Worm (Caenorhabditis elegans) whole organism, L3 larva: ENCODE measurements around the gene C27D8.4.
A peak's percentile ranks its signal among the peaks of the same experiment; 100 is the strongest.

Experiments used
- ZK546.5 ChIP-seq: sonication (generic microtip); optimal IDR thresholded peaks from 2 replicates; lab custom pipeline; 2017; ENCODE audit warnings: missing biosample characterization, missing genetic modification characterization
- aly-2 ChIP-seq: fragments of 150-350 bp; optimal IDR thresholded peaks from 2 replicates; lab custom pipeline; 2014; ENCODE audit warnings: missing biosample characterization, missing genetic modification characterization
- ceh-82 ChIP-seq: fragments of 150-350 bp; optimal IDR thresholded peaks from 2 replicates; lab custom pipeline; 2014; ENCODE audit warnings: missing biosample characterization, missing genetic modification characterization
- elt-1 ChIP-seq: fragments of 150-350 bp; optimal IDR thresholded peaks from 2 replicates; lab custom pipeline; 2014; ENCODE audit warnings: missing biosample characterization, missing genetic modification characterization
- elt-2 ChIP-seq: sonication (generic microtip); optimal IDR thresholded peaks from 2 replicates; lab custom pipeline; 2016; ENCODE audit warnings: missing genetic modification reagents, mild to moderate bottlenecking, missing genetic modification characterization, missing compliant biosample characterization
- eor-1 ChIP-seq, 2 experiments: fragments of 150-350 bp; optimal IDR thresholded peaks; 2 replicates each; lab custom pipeline; 2014 to 2018; ENCODE audit warnings: missing biosample characterization in 2 of 2, missing genetic modification characterization in 2 of 2
- fkh-2 ChIP-seq: fragments of 150-350 bp; optimal IDR thresholded peaks from 2 replicates; lab custom pipeline; 2014; ENCODE audit warnings: missing biosample characterization, missing genetic modification reagents, missing genetic modification characterization
- hmg-11 ChIP-seq: sonication (generic microtip); optimal IDR thresholded peaks from 2 replicates; lab custom pipeline; 2016; ENCODE audit warnings: missing genetic modification characterization, missing compliant biosample characterization
- lin-39 ChIP-seq: fragments of 150-350 bp; optimal IDR thresholded peaks from 2 replicates; lab custom pipeline; 2018; ENCODE audit warnings: missing biosample characterization, missing genetic modification reagents, missing genetic modification characterization
- lsy-12 ChIP-seq: sonication (generic microtip); optimal IDR thresholded peaks from 2 replicates; lab custom pipeline; 2016; ENCODE audit warnings: mild to moderate bottlenecking, missing genetic modification characterization, missing compliant biosample characterization
- mdl-1 ChIP-seq: fragments of 150-350 bp; optimal IDR thresholded peaks from 2 replicates; lab custom pipeline; 2014; ENCODE audit warnings: missing biosample characterization, missing genetic modification characterization
- nfya-1 ChIP-seq: sonication (generic microtip); optimal IDR thresholded peaks from 2 replicates; lab custom pipeline; 2017; ENCODE audit warnings: missing genetic modification characterization, mild to moderate bottlenecking, missing compliant biosample characterization, antibody characterized with exemption, moderate library complexity; ENCODE audit not compliant: insufficient read depth
- nhr-11 ChIP-seq: fragments of 150-350 bp; optimal IDR thresholded peaks from 2 replicates; lab custom pipeline; 2014; ENCODE audit warnings: missing biosample characterization, missing genetic modification characterization
- nhr-23 ChIP-seq: fragments of 150-350 bp; optimal IDR thresholded peaks from 2 replicates; lab custom pipeline; 2014; ENCODE audit warnings: missing biosample characterization, missing genetic modification reagents, missing genetic modification characterization
- nhr-237 ChIP-seq: fragments of 150-350 bp; optimal IDR thresholded peaks from 2 replicates; lab custom pipeline; 2014; ENCODE audit warnings: missing biosample characterization, missing genetic modification characterization
- nhr-43 ChIP-seq: sonication (generic microtip); optimal IDR thresholded peaks from 2 replicates; lab custom pipeline; 2016; ENCODE audit warnings: mild to moderate bottlenecking, missing genetic modification characterization, missing compliant biosample characterization; ENCODE audit not compliant: poor library complexity, severe bottlenecking
- nhr-76 ChIP-seq: fragments of 150-350 bp; sonication (generic microtip); optimal IDR thresholded peaks from 5 replicates; lab custom pipeline; 2014; ENCODE audit warnings: missing biosample characterization, missing genetic modification characterization
- nhr-77 ChIP-seq: fragments of 150-350 bp; optimal IDR thresholded peaks from 2 replicates; lab custom pipeline; 2014; ENCODE audit warnings: missing biosample characterization, missing genetic modification characterization
- pqm-1 ChIP-seq: fragments of 150-350 bp; optimal IDR thresholded peaks from 2 replicates; lab custom pipeline; 2017; ENCODE audit warnings: missing biosample characterization, missing genetic modification characterization, inconsistent platforms
- sea-2 ChIP-seq: fragments of 150-350 bp; sonication (generic microtip); optimal IDR thresholded peaks from 4 replicates; lab custom pipeline; 2014; ENCODE audit warnings: missing biosample characterization, missing genetic modification reagents, missing genetic modification characterization
- snpc-4 ChIP-seq: fragments of 150-350 bp; optimal IDR thresholded peaks from 2 replicates; lab custom pipeline; 2014; ENCODE audit warnings: missing biosample characterization, missing genetic modification characterization
- tbx-2 ChIP-seq: sonication (generic microtip); optimal IDR thresholded peaks from 2 replicates; lab custom pipeline; 2016; ENCODE audit warnings: mild to moderate bottlenecking, missing genetic modification characterization, missing compliant biosample characterization
- unc-39 ChIP-seq: sonication (generic microtip); optimal IDR thresholded peaks from 4 replicates; lab custom pipeline; 2017; ENCODE audit warnings: missing biosample characterization, missing genetic modification characterization
- ztf-11 ChIP-seq: fragments of 150-350 bp; optimal IDR thresholded peaks from 2 replicates; lab custom pipeline; 2014; ENCODE audit warnings: missing biosample characterization, missing genetic modification characterization
- ztf-4 ChIP-seq: fragments of 150-350 bp; optimal IDR thresholded peaks from 2 replicates; lab custom pipeline; 2014; ENCODE audit warnings: missing biosample characterization, missing genetic modification characterization

The C27D8.4 gene

DNA sequence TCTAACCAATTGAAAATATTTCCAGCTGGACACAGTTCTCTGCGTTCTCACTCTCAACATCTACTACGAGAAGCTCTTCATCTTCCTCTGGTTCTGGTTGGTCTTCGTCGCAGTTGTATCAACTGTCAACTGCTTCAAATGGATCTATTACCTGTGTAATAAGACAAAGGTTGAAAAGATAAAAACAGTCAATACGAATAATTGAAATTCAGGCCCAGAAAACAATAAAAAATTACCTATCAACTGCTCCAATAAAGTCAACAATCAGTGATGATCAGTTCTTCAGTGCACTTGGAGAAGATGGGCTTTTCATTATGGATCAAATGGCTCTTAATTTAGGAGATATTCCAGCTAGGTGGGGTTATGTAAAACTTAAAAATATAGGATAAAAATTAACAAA is 44.8 kb downstream of the C27D8.4 start:
- TF ChIP-seq lin-39 (tag; lab: Kevin White, UChicago) (no peak), ztf-11 (tag; lab: Kevin White, UChicago) (no peak), hmg-11 (tag; lab: Kevin White, UChicago) (no peak), unc-39 (tag; lab: Kevin White, UChicago) (no peak), nhr-77 (tag; lab: Kevin White, UChicago) (no peak), nhr-76 (tag; lab: Kevin White, UChicago) (no peak), ceh-82 (tag; lab: Kevin White, UChicago) (no peak), nhr-23 (no peak), nhr-11 (tag; lab: Kevin White, UChicago) (no peak), fkh-2 (no peak), elt-1 (tag; lab: Kevin White, UChicago) (no peak), ztf-4 (tag; lab: Kevin White, UChicago) (no peak), mdl-1 (tag; lab: Kevin White, UChicago) (no peak), tbx-2 (tag; lab: Kevin White, UChicago) (no peak)

DNA sequence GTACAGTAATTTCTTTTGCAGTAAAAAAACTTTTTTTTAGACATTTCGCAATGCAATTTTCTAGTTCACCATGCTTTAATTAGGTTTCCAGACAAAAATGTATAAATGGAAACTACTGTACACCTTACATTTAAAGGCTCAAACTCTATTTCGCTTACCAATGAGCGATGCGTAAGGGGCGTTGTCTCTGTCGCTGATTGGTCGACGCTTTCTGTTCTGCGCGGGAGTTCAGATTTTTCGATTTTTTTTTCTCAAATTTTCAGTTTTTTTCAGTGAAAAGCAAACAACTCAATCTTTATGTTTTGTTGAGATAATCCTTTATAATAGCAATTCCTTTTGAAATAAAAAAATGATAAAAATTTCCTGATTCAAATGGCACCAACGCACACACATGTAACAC is 50.3 kb downstream of the C27D8.4 start:
- TF ChIP-seq nfya-1 (tag; lab: Kevin White, UChicago): peak; percentile 84
- TF ChIP-seq sea-2 (GFP tag; lab: Kevin White, UChicago): no peak

DNA sequence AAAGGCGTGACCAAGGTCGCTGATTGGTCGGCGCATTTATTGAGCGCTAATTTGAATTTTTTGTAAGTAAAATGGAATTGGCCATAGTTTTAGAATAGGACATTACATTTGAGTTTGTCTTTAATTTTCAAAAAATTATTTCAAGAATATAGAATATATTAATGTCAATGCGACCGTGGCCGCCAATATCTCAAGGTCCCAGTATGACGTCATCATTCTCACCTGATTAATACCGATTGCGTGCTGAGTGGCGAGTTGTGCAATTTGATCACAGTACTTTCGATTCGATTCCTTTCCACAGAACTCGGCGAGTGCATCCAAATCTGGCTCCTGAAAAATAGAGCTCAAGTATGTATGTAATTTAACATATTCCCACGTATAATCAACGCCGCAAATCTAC is 51.7 kb downstream of the C27D8.4 start:
- TF ChIP-seq lsy-12 (tag; lab: Kevin White, UChicago) (no peak), nfya-1 (tag; lab: Kevin White, UChicago) (no peak), aly-2 (tag; lab: Kevin White, UChicago) (no peak), elt-2 (tag; lab: Kevin White, UChicago) (no peak), pqm-1 (tag; lab: Kevin White, UChicago) (no peak), snpc-4 (tag; lab: Kevin White, UChicago) (no peak), nhr-237 (tag; lab: Kevin White, UChicago) (no peak), eor-1 (tag; optimal IDR thresholded peaks at IDR 0.05; lab: Kevin White, UChicago) (no peak), nhr-76 (tag; lab: Kevin White, UChicago) (no peak), ztf-11 (tag; lab: Kevin White, UChicago) (no peak), ZK546.5 (tag; lab: Kevin White, UChicago) (no peak), nhr-43 (tag; lab: Kevin White, UChicago) (no peak), mdl-1 (tag; lab: Kevin White, UChicago) (no peak)
